Fruit fly (Drosophila melanogaster) whole organism: ENCODE measurements around the gene IntS9.

Experiments used
- EcR ChIP-seq, 2 experiments: fragments of >200 bp; optimal IDR thresholded peaks; 2 replicates each; lab custom pipeline; 2017; ENCODE audit warnings: missing biosample characterization in 2 of 2, missing genetic modification characterization in 2 of 2, missing genetic modification reagents in 2 of 2
- pan ChIP-seq: fragments of >200 bp; optimal IDR thresholded peaks from 2 replicates; lab custom pipeline; 2017
- psq ChIP-seq: fragments of >200 bp; optimal IDR thresholded peaks from 2 replicates; lab custom pipeline; 2017

- TF ChIP-seq EcR (GFP tag; optimal IDR thresholded peaks at IDR 0.05; lab: Kevin White, UChicago) (no peak), pan (no peak), psq (no peak)
These were observed 48.2 kb upstream of the IntS9 start for dm6 chr3L:16153650-16154049.
